Worm (Caenorhabditis elegans): ENCODE data around the gene swsn-1.

swsn-1 gene

DNA sequence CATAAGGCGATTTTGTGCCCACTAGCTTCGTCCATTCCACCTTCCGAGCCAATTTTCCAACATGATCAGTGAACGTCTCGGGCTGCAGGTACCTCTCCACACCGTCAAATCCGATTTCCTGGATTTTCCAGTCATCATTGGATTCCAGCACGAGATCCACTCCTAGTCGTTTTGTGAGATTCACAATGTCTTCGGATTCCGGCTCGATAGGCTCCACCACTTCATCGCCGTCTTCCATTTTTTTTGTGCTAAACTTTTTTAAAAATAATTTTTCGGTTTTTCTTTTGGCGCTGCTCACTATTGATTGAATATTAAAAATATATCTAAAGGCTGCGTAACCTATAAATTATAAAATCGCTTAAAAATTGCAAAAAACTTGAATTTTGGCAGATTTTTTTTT, 17.7 kb upstream of the swsn-1 start, which contains the start of gene mdt-17:
Gene mdt-17 (minus strand): TSS at position 256 of the 400 bp plus-strand sequence.
- TF ChIP-seq ama-1 (optimal IDR thresholded peaks at IDR 0.05): no peak
- no peak for TF ChIP-seq nhr-11 (tag; optimal IDR thresholded peaks at IDR 0.05)

DNA sequence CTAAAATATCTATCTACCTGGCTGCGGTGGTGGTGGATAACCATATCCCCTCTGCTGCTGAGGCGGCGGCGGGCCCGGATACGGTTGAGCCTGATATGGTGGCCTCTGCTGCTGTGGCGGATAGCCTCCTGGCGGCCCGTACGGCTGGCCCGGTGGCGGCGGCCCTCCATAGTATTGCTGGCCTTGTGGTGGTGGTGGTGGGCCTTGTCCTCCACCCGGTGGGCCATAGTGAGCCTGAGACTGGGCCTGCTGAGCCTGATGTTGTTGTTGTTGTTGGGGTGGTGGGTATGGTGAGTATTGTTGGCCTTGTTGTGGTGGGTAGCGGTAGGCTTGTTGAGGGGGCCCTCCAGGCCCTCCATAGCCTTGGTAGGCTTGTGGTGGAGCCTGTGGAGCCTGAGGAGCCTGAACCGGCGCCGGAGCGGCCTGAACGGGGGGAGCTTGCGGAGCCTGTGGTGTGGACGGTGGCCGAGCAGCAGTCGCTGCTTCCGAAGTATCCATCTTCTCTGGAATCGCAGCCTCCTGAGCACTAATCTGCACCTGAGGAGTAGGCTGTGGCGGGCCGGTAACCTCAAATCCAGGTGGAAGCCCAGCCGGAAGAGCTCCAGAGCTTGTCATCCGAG, 7.9 kb downstream of the swsn-1 start:
- no peak for TF ChIP-seq zag-1 (tag; optimal IDR thresholded peaks at IDR 0.05)
- TF ChIP-seq sem-4 (tag; optimal IDR thresholded peaks at IDR 0.05): no peak
- no peak for TF ChIP-seq C34F6.9 (tag; optimal IDR thresholded peaks at IDR 0.05)
- TF ChIP-seq elt-3 (tag; optimal IDR thresholded peaks at IDR 0.05): no peak
- TF ChIP-seq ztf-11 (tag; optimal IDR thresholded peaks at IDR 0.05): no peak
- no peak for TF ChIP-seq lin-11 (tag; optimal IDR thresholded peaks at IDR 0.05)
- no peak for TF ChIP-seq nhr-77 (tag; optimal IDR thresholded peaks at IDR 0.05)
- TF ChIP-seq nhr-11 (tag; optimal IDR thresholded peaks at IDR 0.05): no peak
- no peak for TF ChIP-seq ZK546.5 (tag; optimal IDR thresholded peaks at IDR 0.05)
- TF ChIP-seq skn-1 (tag; optimal IDR thresholded peaks at IDR 0.05): no peak
- TF ChIP-seq ztf-1 (GFP tag; conservative IDR thresholded peaks at IDR 0.05): no peak
- TF ChIP-seq gmeb-1 (tag; optimal IDR thresholded peaks at IDR 0.05): no peak
- TF ChIP-seq elt-1 (tag; optimal IDR thresholded peaks at IDR 0.05): no peak
- no peak for TF ChIP-seq nhr-23 (tag; optimal IDR thresholded peaks at IDR 0.05)
- no peak for TF ChIP-seq aly-2 (tag; optimal IDR thresholded peaks at IDR 0.05)
- no peak for TF ChIP-seq R02D3.7 (tag; optimal IDR thresholded peaks at IDR 0.05)
- TF ChIP-seq crh-2 (tag; optimal IDR thresholded peaks at IDR 0.05): no peak

DNA sequence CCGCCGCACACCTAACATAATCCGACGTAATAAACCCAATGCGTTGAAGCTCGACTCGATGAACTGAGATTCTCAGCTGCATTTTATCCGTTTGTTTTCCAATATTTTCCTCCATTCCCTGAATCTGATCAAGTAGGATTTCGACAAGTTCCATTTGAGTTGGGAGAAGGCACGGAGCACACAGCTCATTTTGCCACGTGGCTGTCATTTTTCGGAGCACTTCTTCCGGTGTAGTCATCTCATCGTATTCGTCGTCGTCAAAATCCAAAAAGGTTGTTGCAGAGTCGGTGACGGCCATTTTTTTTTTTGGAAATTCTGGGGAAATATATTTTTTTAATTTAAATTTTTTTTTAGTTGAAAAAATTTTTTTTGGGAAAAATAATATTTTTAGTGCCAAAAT, 11.9 kb downstream of the swsn-1 start, which contains the start of gene sld-5:
Gene sld-5 (minus strand): TSS at position 317 of the 400 bp plus-strand sequence.
- TF ChIP-seq aly-2 (tag; optimal IDR thresholded peaks at IDR 0.05) (no peak), sma-3 (GFP tag; optimal IDR thresholded peaks at IDR 0.05) (no peak), nhr-21 (tag; optimal IDR thresholded peaks at IDR 0.05) (no peak), snpc-4 (tag; optimal IDR thresholded peaks at IDR 0.05) (no peak), nhr-6 (tag; optimal IDR thresholded peaks at IDR 0.05) (no peak), ceh-82 (tag; optimal IDR thresholded peaks at IDR 0.05) (no peak), C34F6.9 (tag; optimal IDR thresholded peaks at IDR 0.05) (no peak)

DNA sequence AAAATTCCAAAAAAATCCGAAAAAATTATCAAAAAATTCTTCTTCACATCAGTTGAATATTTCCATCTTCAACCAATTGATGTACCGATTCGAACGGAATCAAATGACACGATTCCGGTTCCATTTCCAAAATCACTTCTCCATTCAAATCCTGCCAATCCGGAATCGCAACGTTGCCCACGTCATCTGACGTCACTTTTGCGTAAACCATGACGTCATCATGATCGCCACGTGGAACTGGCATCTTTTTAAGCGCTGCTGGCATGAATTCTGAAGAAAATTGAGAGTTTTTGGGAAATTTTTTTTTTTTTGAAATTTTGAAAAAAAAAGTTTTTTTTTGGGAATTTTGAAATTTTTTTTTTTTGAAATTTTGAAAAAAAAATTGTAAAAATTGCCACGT, 14.1 kb downstream of the swsn-1 start:
- TF ChIP-seq peb-1 (tag; optimal IDR thresholded peaks at IDR 0.05) (no peak), unc-62 (GFP tag; optimal IDR thresholded peaks at IDR 0.05) (no peak), alr-1 (tag; optimal IDR thresholded peaks at IDR 0.05) (no peak)

- TF ChIP-seq nhr-23 (tag; optimal IDR thresholded peaks at IDR 0.05) (no peak), nhr-12 (tag; optimal IDR thresholded peaks at IDR 0.05) (no peak), unc-55 (GFP tag; optimal IDR thresholded peaks at IDR 0.05) (no peak)
Measured at ce11 chrV:20234439-20234838, 14.8 kb downstream of the swsn-1 start.

DNA sequence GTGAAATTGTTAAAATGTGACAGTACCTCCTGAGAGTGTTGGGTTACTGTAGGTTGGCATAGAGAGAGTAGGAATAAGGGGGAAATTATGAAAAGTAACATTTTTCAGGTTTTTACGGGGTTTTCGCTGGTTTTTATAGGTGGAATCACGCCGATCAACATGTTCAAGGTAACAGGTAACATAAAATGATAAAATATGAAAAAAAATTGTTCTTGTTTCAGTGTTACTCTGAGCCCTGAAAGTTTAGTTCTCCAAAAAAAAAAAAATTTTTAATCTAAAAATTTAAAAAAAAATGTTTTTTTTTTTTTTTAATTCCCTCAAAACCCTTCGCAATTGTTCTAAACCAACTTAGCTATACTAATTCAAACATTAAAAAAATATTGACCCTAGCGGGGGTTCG, 15.5 kb downstream of the swsn-1 start, which contains the start of gene Y113G7B.15:
Gene Y113G7B.15 (minus strand): TSS at position 101 of the 400 bp plus-strand sequence.
- no peak for TF ChIP-seq sma-9 (GFP tag; optimal IDR thresholded peaks at IDR 0.05)
- no peak for TF ChIP-seq sma-9 (tag; optimal IDR thresholded peaks at IDR 0.05)
- TF ChIP-seq Y55F3AM.14 (GFP tag; optimal IDR thresholded peaks at IDR 0.05): no peak
- TF ChIP-seq aly-2 (tag; optimal IDR thresholded peaks at IDR 0.05): no peak
- TF ChIP-seq dmd-4 (tag; optimal IDR thresholded peaks at IDR 0.05): no peak

DNA sequence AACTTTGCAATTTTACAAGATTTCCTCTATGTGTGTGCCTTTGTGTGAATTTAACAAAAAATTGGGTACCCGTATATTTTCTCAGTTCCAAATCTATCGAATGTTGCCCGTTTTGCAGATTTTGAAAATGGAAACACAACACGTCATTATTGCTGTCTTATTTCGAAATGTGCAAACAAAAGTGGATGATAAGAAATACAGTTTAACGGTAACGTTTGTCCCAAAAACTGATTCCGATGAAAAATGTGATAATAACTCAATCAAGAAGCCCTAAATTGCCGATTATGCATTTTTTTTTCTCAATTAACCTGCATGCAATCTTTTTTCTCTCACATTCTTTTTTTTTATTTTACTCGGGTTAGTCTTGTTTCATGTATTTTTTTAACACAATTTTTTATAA, 24.0 kb downstream of the swsn-1 start:
- TF ChIP-seq fos-1 (tag; optimal IDR thresholded peaks at IDR 0.05): peak; percentile 61
- no peak for TF ChIP-seq peb-1 (tag; optimal IDR thresholded peaks at IDR 0.05)

Data from whole organism, L2 larva.